Fruit fly (Drosophila melanogaster) Kc167 (cell line): ENCODE measurements around the gene Karybeta3.

Source experiments
- Myc ChIP-seq: fragments of >200 bp; optimal IDR thresholded peaks from 2 replicates; lab custom pipeline; 2017; ENCODE audit warnings: missing external identifiers
- Sin3A ChIP-seq: fragments of >200 bp; optimal IDR thresholded peaks from 2 replicates; lab custom pipeline; 2018; ENCODE audit warnings: missing external identifiers

- no peak for TF ChIP-seq Sin3A (lab: Kevin White, UChicago)
- TF ChIP-seq Myc (lab: Kevin White, UChicago): no peak
Observed at dm6 chr3R:4612570-4612969, 36.4 kb upstream of the Karybeta3 start, which contains the start of gene 5-HT2A.
